Fruit fly (Drosophila melanogaster) whole organism, embryonic: ENCODE results near the gene GlcAT-P.
A peak's percentile ranks its signal among the peaks of the same experiment; 100 is the strongest.

Experiments
- Antp ChIP-seq: fragments of 200-800 bp; sonication (Bioruptor generic); optimal IDR thresholded peaks from 3 replicates; lab custom pipeline; 2016; ENCODE audit warnings: missing biosample characterization, missing genetic modification characterization
- Awh ChIP-seq: fragments of 200-800 bp; sonication (Bioruptor generic); IDR thresholded peaks from 2 replicates; pipeline ENCODE4, ENCODE4 v1.3.6; 2022; ENCODE audit warnings: missing biosample characterization, missing genetic modification characterization
- CG10462 ChIP-seq: fragments of 200-800 bp; sonication (Bioruptor generic); optimal IDR thresholded peaks from 2 replicates; lab custom pipeline; 2016; ENCODE audit warnings: missing biosample characterization, missing genetic modification characterization
- CG10543 ChIP-seq: fragments of 200-800 bp; sonication (Bioruptor generic); optimal IDR thresholded peaks from 3 replicates; lab custom pipeline; 2017; ENCODE audit warnings: missing biosample characterization, mild to moderate bottlenecking, missing genetic modification characterization, moderate library complexity
- CG11560 ChIP-seq: fragments of 200-800 bp; sonication (Bioruptor generic); IDR thresholded peaks from 3 replicates; pipeline ENCODE4 v1.3.6; 2022; ENCODE audit warnings: missing biosample characterization, missing genetic modification characterization
- CG11695 ChIP-seq: fragments of 200-800 bp; sonication (Bioruptor generic); IDR thresholded peaks from 3 replicates; pipeline ENCODE4 v1.3.6; 2022; ENCODE audit warnings: missing biosample characterization, missing genetic modification characterization
- CG12391 ChIP-seq: fragments of 200-800 bp; sonication (Bioruptor generic); optimal IDR thresholded peaks from 3 replicates; lab custom pipeline; 2018; ENCODE audit warnings: missing biosample characterization, mild to moderate bottlenecking, missing genetic modification characterization, moderate library complexity
- CG12744 ChIP-seq: fragments of 200-800 bp; sonication (Bioruptor generic); optimal IDR thresholded peaks from 2 replicates; lab custom pipeline; 2016; ENCODE audit warnings: missing biosample characterization, missing genetic modification characterization
- CG14667 ChIP-seq: fragments of 200-800 bp; sonication (Bioruptor generic); IDR thresholded peaks from 2 replicates; pipeline ENCODE4 v1.3.6; 2022; ENCODE audit warnings: missing biosample characterization, missing genetic modification characterization
- CG16863 ChIP-seq: fragments of 200-800 bp; sonication (Bioruptor generic); optimal IDR thresholded peaks from 3 replicates; lab custom pipeline; 2016; ENCODE audit warnings: missing biosample characterization, missing genetic modification characterization
- CG17186 ChIP-seq: fragments of 200-800 bp; sonication (Bioruptor generic); optimal IDR thresholded peaks from 3 replicates; lab custom pipeline; 2017; ENCODE audit warnings: missing biosample characterization, missing genetic modification reagents, missing genetic modification characterization
- CG1792 ChIP-seq: fragments of 200-800 bp; sonication (Bioruptor generic); optimal IDR thresholded peaks from 2 replicates; lab custom pipeline; 2016; ENCODE audit warnings: missing biosample characterization, missing genetic modification characterization
- CG18262 ChIP-seq: fragments of 200-800 bp; optimal IDR thresholded peaks from 3 replicates; lab custom pipeline; 2019; ENCODE audit warnings: missing biosample characterization, mild to moderate bottlenecking, missing genetic modification characterization, moderate library complexity
- CG1832 ChIP-seq: fragments of 200-800 bp; sonication (Bioruptor generic); optimal IDR thresholded peaks from 2 replicates; lab custom pipeline; 2017; ENCODE audit warnings: missing biosample characterization, mild to moderate bottlenecking, missing genetic modification characterization, inconsistent platforms
- CG2199 ChIP-seq: fragments of 200-800 bp; sonication (Bioruptor generic); IDR thresholded peaks from 3 replicates; pipeline ENCODE4 v1.3.6; 2022; ENCODE audit warnings: missing biosample characterization, missing genetic modification characterization
- CG3281 ChIP-seq: fragments of 200-800 bp; sonication (Bioruptor generic); optimal IDR thresholded peaks from 3 replicates; lab custom pipeline; 2017; ENCODE audit warnings: missing biosample characterization, mild to moderate bottlenecking, missing genetic modification characterization
- CG4360 ChIP-seq: fragments of 200-800 bp; sonication (Bioruptor generic); IDR thresholded peaks from 2 replicates; pipeline ENCODE4 v1.3.6; 2022; ENCODE audit warnings: missing biosample characterization, missing genetic modification characterization
- CG6791 ChIP-seq: fragments of 200-800 bp; sonication (Bioruptor generic); IDR thresholded peaks from 3 replicates; pipeline ENCODE4 v1.3.6; 2022; ENCODE audit warnings: missing biosample characterization, missing genetic modification characterization; ENCODE audit not compliant: partially characterized antibody
- CG6813 ChIP-seq: fragments of 200-800 bp; sonication (Bioruptor generic); optimal IDR thresholded peaks from 2 replicates; lab custom pipeline; 2017; ENCODE audit warnings: missing biosample characterization, missing genetic modification characterization, mild to moderate bottlenecking, moderate library complexity, missing genetic modification reagents
- Chrac-16 ChIP-seq: fragments of 200-800 bp; sonication (Bioruptor generic); optimal IDR thresholded peaks from 3 replicates; lab custom pipeline; 2016; ENCODE audit warnings: missing biosample characterization, missing genetic modification characterization
- Dfd ChIP-seq, 2 experiments: fragments of >200 bp; optimal IDR thresholded peaks; 2 replicates each; lab custom pipeline; 2017; ENCODE audit warnings: missing biosample characterization in 2 of 2, missing genetic modification characterization in 2 of 2
- Ets65A ChIP-seq: fragments of 200-800 bp; sonication (Bioruptor generic); peaks from one replicate; lab custom pipeline; 2016; ENCODE audit warnings: missing biosample characterization, missing genetic modification characterization
- Hsf ChIP-seq: fragments of 200-800 bp; sonication (Bioruptor generic); optimal IDR thresholded peaks from 3 replicates; lab custom pipeline; 2016; ENCODE audit warnings: missing biosample characterization, missing genetic modification characterization
- MESR4 ChIP-seq: fragments of 200-800 bp; sonication (Bioruptor generic); optimal IDR thresholded peaks from 2 replicates; lab custom pipeline; 2018; ENCODE audit warnings: missing biosample characterization, mild to moderate bottlenecking, missing genetic modification characterization, moderate library complexity
- Med ChIP-seq: fragments of 200-800 bp; sonication (Bioruptor generic); peaks from one replicate; lab custom pipeline; 2016; ENCODE audit warnings: missing biosample characterization, missing genetic modification characterization, mild to moderate bottlenecking, inconsistent platforms, moderate library complexity
- Meics ChIP-seq: fragments of 200-800 bp; sonication (Bioruptor generic); optimal IDR thresholded peaks from 2 replicates; lab custom pipeline; 2017; ENCODE audit warnings: missing biosample characterization, mild to moderate bottlenecking, missing genetic modification characterization
- Trl ChIP-seq, 3 experiments: fragments of >200 bp in 2 of 3; fragments of 200-800 bp in 1 of 3; sonication (Bioruptor generic) in 1 of 3; optimal IDR thresholded peaks; 2 replicates in 1 of 3; 3 replicates in 2 of 3; lab custom pipeline; 2016 to 2017; ENCODE audit warnings: missing biosample characterization in 1 of 3, missing genetic modification characterization in 1 of 3
- ac ChIP-seq: fragments of 200-800 bp; sonication (Bioruptor generic); optimal IDR thresholded peaks from 3 replicates; lab custom pipeline; 2017; ENCODE audit warnings: missing biosample characterization, mild to moderate bottlenecking, missing genetic modification characterization
- aop ChIP-seq: fragments of 200-800 bp; sonication (Bioruptor generic); IDR thresholded peaks from 2 replicates; pipeline ENCODE4 v1.3.6; 2022; ENCODE audit warnings: missing biosample characterization, missing genetic modification characterization
- cg ChIP-seq: fragments of 200-800 bp; sonication (Bioruptor generic); optimal IDR thresholded peaks from 3 replicates; lab custom pipeline; 2019; ENCODE audit warnings: missing biosample characterization, mild to moderate bottlenecking, missing genetic modification characterization, moderate library complexity
- gt ChIP-seq: fragments of 200-800 bp; sonication (Bioruptor generic); IDR thresholded peaks from 2 replicates; pipeline ENCODE4 v1.3.6; 2022; ENCODE audit warnings: missing biosample characterization, missing genetic modification characterization
- klu ChIP-seq: fragments of 200-800 bp; sonication (Bioruptor generic); IDR thresholded peaks from 2 replicates; pipeline ENCODE4 v1.3.6; 2022; ENCODE audit warnings: missing biosample characterization, missing genetic modification characterization
- knrl ChIP-seq: fragments of 200-800 bp; sonication (Bioruptor generic); IDR thresholded peaks from 3 replicates; pipeline ENCODE4 v1.3.6; 2022; ENCODE audit warnings: missing biosample characterization, missing genetic modification characterization; ENCODE audit not compliant: partially characterized antibody
- lab ChIP-seq: fragments of 200-800 bp; sonication (Bioruptor generic); optimal IDR thresholded peaks from 3 replicates; lab custom pipeline; 2017; ENCODE audit warnings: missing biosample characterization, missing genetic modification characterization, mild to moderate bottlenecking, moderate library complexity, missing genetic modification reagents
- onecut ChIP-seq: fragments of 200-800 bp; sonication (Bioruptor generic); IDR thresholded peaks from 2 replicates; pipeline ENCODE4 v1.3.6; 2022; ENCODE audit warnings: missing biosample characterization, missing genetic modification characterization
- otp ChIP-seq: fragments of 200-800 bp; sonication (Bioruptor generic); IDR thresholded peaks from 3 replicates; pipeline ENCODE4, ENCODE4 v1.3.6; 2022; ENCODE audit warnings: missing biosample characterization, missing genetic modification characterization
- pb ChIP-seq: fragments of 200-800 bp; sonication (Bioruptor generic); optimal IDR thresholded peaks from 3 replicates; lab custom pipeline; 2016; ENCODE audit warnings: missing biosample characterization, missing genetic modification characterization
- pum ChIP-seq: fragments of 200-800 bp; sonication (Bioruptor generic); optimal IDR thresholded peaks from 2 replicates; lab custom pipeline; 2016; ENCODE audit warnings: missing biosample characterization, missing genetic modification characterization
- ro ChIP-seq: fragments of 200-800 bp; sonication (Bioruptor generic); IDR thresholded peaks from 2 replicates; pipeline ENCODE4 v1.3.6; 2022; ENCODE audit warnings: missing biosample characterization, missing genetic modification characterization
- sens ChIP-seq: fragments of 200-800 bp; sonication (Bioruptor generic); peaks from one replicate; lab custom pipeline; 2016; ENCODE audit warnings: missing biosample characterization, missing genetic modification characterization
- seq ChIP-seq: fragments of 200-800 bp; sonication (Bioruptor generic); IDR thresholded peaks from 2 replicates; pipeline ENCODE4 v1.3.6; 2022; ENCODE audit warnings: missing biosample characterization, missing genetic modification characterization
- tll ChIP-seq, 2 experiments: fragments of 200-800 bp in 1 of 2; fragments of >200 bp in 1 of 2; sonication (Bioruptor generic) in 1 of 2; optimal IDR thresholded peaks; 2 replicates each; lab custom pipeline; 2017 to 2019; ENCODE audit warnings: missing biosample characterization in 2 of 2, missing genetic modification characterization in 2 of 2, mild to moderate bottlenecking in 1 of 2, moderate library complexity in 1 of 2
- vvl ChIP-seq: fragments of 200-800 bp; sonication (Bioruptor generic); IDR thresholded peaks from 2 replicates; pipeline ENCODE4 v1.3.6; 2022; ENCODE audit warnings: missing biosample characterization, missing genetic modification characterization
- zen2 ChIP-seq: fragments of 200-800 bp; sonication (Bioruptor generic); IDR thresholded peaks from 3 replicates; pipeline ENCODE4 v1.3.6; 2022; ENCODE audit warnings: missing biosample characterization, missing genetic modification characterization; ENCODE audit not compliant: partially characterized antibody
- zfh1 ChIP-seq: fragments of 200-800 bp; sonication (Bioruptor generic); IDR thresholded peaks from 3 replicates; pipeline ENCODE4 v1.3.6; 2022; ENCODE audit warnings: missing biosample characterization, missing genetic modification characterization
- zfh2 ChIP-seq: fragments of 200-800 bp; sonication (Bioruptor generic); optimal IDR thresholded peaks from 2 replicates; lab custom pipeline; 2016; ENCODE audit warnings: missing biosample characterization, missing genetic modification characterization

Gene GlcAT-P

DNA sequence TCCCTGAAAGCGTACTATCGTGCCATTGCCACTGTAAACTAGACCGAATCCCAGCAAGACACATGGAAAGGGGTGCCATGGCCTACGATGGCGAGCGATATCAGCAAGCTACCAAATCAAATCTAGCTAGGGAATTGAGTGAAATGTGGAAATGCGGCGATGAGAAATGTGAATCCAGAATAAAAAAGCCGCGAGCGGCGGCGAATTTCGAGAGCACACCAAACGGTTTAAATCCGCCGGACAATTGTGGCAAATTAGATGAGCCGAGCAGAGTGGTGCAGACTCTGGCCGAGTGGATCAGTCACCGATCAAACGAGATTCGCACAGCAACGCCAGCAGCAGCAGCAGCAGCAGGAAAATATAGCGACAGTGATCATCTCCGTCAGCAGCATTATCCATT, 3.7 kb upstream of the GlcAT-P start, which contains the start of gene nkt:
Gene nkt, plus strand, starts transcription at position 301 of the 400 bp plus-strand sequence.
- peak; percentile 74 for TF ChIP-seq Ets65A (GFP tag; lab: Kevin White, UChicago)
- no peak for TF ChIP-seq CG10462 (GFP tag; lab: Kevin White, UChicago)
- TF ChIP-seq vvl (GFP tag; lab: Robert Waterston, UW) = no peak
- TF ChIP-seq, all 482 proteins: peak for 1

DNA sequence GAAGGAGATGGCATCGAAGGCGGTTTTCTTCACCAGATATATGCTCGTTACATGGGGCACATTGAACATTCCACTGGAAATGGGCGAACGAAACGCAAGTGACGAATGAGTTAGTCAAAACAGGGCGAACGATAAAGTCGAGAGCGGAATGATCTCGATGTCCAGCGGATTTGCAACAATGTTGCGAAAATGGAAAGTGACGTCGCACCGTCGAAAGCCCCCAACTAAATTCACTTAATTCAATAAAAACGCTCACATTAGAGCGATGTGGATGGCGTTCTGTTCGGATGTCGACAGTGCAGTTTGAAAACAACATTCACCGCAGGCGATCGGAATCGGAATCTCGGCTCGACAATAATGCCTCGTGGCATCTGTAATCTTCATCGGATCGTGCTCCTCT, 2.0 kb upstream of the GlcAT-P start, which contains the start of gene CG7607:
Gene CG7607, plus strand, starts transcription at position 301 of the 400 bp plus-strand sequence.
- peak; percentile 37 for TF ChIP-seq Ets65A (GFP tag; lab: Kevin White, UChicago)
- TF ChIP-seq ac (GFP tag; lab: Kevin White, UChicago) = no peak

DNA sequence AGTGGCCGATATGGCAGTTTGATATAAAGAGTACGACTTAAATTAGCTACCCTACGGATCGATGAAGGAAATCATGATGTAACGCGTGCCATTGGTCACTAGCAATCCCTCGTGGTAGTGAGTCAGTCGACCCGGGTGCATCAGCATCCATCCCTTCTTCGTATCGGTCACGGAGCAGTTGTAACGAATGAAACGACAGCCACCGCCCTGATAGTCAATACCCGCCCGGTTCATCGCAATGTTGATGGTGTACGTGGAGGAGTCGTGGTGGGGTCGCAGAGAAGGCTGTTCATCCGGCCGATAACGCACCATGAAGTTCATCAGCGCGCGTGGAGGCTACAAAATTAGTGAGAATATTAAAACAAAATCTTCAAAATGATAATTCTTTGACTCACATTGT, 1.0 kb upstream of the GlcAT-P start:
- TF ChIP-seq CG16863 = no peak
- TF ChIP-seq Hsf (GFP tag; lab: Kevin White, UChicago) = no peak
- TF ChIP-seq Meics = no peak
- TF ChIP-seq CG2199 = no peak
- TF ChIP-seq gt = no peak
- no peak for TF ChIP-seq klu
- no peak for TF ChIP-seq CG14667 (GFP tag; lab: Robert Waterston, UW)
- no peak for TF ChIP-seq CG3281 (GFP tag; lab: Kevin White, UChicago)
- no peak for TF ChIP-seq CG1792 (GFP tag; lab: Kevin White, UChicago)
- no peak for TF ChIP-seq seq (GFP tag; lab: Robert Waterston, UW)
- TF ChIP-seq Chrac-16 (GFP tag; lab: Kevin White, UChicago) = no peak
- TF ChIP-seq pum (GFP tag; lab: Kevin White, UChicago) = no peak
- TF ChIP-seq CG11695 (GFP tag; lab: Robert Waterston, UW) = no peak
- 0 out of 3 replicates have a peak, but pooled peaks have one; percentile 34 for TF ChIP-seq CG6791
- no peak for TF ChIP-seq CG12391
- no peak for TF ChIP-seq Antp (GFP tag; lab: Kevin White, UChicago)
- TF ChIP-seq Med = peak; percentile 30
- TF ChIP-seq Awh (GFP tag; lab: Robert Waterston, UW) = 0 out of 2 replicates have a peak, but pooled peaks have one; percentile 20

DNA sequence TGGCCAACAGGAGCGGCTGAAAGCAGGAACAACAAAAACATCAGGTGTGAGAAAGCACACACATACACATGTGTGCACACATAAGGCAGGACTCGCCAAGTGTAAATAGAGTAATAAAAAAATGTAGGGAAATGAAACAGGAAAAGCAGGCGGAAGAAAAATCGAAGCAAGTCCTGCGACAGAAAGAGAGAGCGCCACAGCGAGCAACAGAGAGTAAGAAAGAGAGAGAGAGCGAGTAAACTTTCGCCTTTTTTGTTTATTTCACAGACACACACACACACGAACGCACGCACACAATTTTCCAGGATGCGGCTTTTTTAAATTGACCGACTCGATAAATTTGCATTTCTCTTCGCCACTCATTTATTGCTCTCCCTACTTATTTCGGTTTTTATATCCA, 476 bp downstream of the GlcAT-P start:
- TF ChIP-seq sens (GFP tag; lab: Kevin White, UChicago) (peak; percentile 47), Dfd (GFP tag; optimal IDR thresholded peaks at IDR 0.05; lab: Kevin White, UChicago) (peak in 1 of 2 experiments; percentile 6), knrl (GFP tag; lab: Robert Waterston, UW) (no peak), onecut (GFP tag; lab: Robert Waterston, UW) (peak; percentile 64), CG1832 (peak; percentile 29), Trl (optimal IDR thresholded peaks at IDR 0.05; lab: Kevin White, UChicago) (peak; percentile 27 to 68), Trl (GFP tag; optimal IDR thresholded peaks at IDR 0.05; lab: Kevin White, UChicago) (no peak), cg (GFP tag; lab: Kevin White, UChicago) (peak; percentile 38), CG12744 (no peak), CG4360 (GFP tag; lab: Robert Waterston, UW) (peak; percentile 4; the same call in 1 of the 2 replicates)

DNA sequence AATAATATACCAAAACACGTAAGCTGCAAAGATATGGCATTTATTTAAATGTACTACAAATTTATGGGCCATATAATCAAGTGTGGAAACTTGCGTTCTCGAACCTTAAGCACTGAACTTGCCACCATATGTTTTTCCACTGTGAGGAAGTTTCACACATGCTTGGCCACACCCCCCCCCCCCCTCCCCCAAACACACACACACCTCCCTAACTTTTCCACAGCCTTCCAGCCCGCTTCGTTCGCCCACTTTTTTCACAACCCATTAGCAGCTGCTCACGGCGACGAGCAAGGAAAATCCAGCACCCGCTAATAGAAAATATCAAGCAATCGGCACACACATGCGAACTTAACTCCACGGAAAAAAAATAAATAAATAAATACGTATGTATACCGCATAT, 2.1 kb downstream of the GlcAT-P start:
- TF ChIP-seq CG18262 (no peak), CG6813 (GFP tag; lab: Kevin White, UChicago) (no peak), MESR4 (GFP tag; lab: Kevin White, UChicago) (no peak), tll (GFP tag; optimal IDR thresholded peaks at IDR 0.05; lab: Kevin White, UChicago) (peak in 1 of 2 experiments; percentile 0), zen2 (GFP tag; lab: Robert Waterston, UW) (no peak), CG10543 (GFP tag; lab: Kevin White, UChicago) (peak; percentile 10), pb (no peak), lab (peak; percentile 11), ro (GFP tag; lab: Robert Waterston, UW) (no peak), CG11560 (tag; lab: Robert Waterston, UW) (no peak), aop (0 out of 2 replicates have a peak, but pooled peaks have one; percentile 5), CG17186 (GFP tag; lab: Kevin White, UChicago) (no peak), zfh2 (GFP tag; lab: Kevin White, UChicago) (no peak), zfh1 (0 out of 3 replicates have a peak, but pooled peaks have one; percentile 33), otp (GFP tag; lab: Robert Waterston, UW) (0 out of 3 replicates have a peak, but pooled peaks have one; percentile 6)
